Fruit fly (Drosophila melanogaster) whole organism, prepupa: Measurements from ENCODE around the gene Jon65Aii.

Experiments
- CG10631 ChIP-seq: fragments of 200-800 bp; sonication (Bioruptor generic); optimal IDR thresholded peaks from 2 replicates; lab custom pipeline; 2016; ENCODE audit warnings: missing biosample characterization, missing genetic modification characterization
- CG11762 ChIP-seq: fragments of 200-800 bp; sonication (Bioruptor generic); optimal IDR thresholded peaks from 3 replicates; lab custom pipeline; 2016; ENCODE audit warnings: missing biosample characterization, missing genetic modification characterization; ENCODE audit not compliant: insufficient read depth
- CG15336 ChIP-seq: fragments of 200-800 bp; sonication (Bioruptor generic); IDR thresholded peaks from 2 replicates; pipeline ENCODE4 v1.3.6; 2022; ENCODE audit warnings: missing biosample characterization, missing genetic modification characterization
- CG16779 ChIP-seq: fragments of 200-800 bp; sonication (Bioruptor generic); optimal IDR thresholded peaks from 3 replicates; lab custom pipeline; 2017; ENCODE audit warnings: missing biosample characterization, mild to moderate bottlenecking, missing genetic modification characterization
- CG3032 ChIP-seq: fragments of 200-800 bp; optimal IDR thresholded peaks from 2 replicates; lab custom pipeline; 2019; ENCODE audit warnings: missing biosample characterization, mild to moderate bottlenecking, missing genetic modification characterization, moderate library complexity
- CG34406 ChIP-seq: fragments of 200-800 bp; sonication (Bioruptor generic); optimal IDR thresholded peaks from 3 replicates; lab custom pipeline; 2016; ENCODE audit warnings: missing biosample characterization, missing genetic modification characterization
- CG4318 ChIP-seq: fragments of 200-800 bp; sonication (Bioruptor generic); optimal IDR thresholded peaks from 3 replicates; lab custom pipeline; 2017; ENCODE audit warnings: missing biosample characterization, mild to moderate bottlenecking, missing genetic modification characterization
- CG6854 ChIP-seq: fragments of 200-800 bp; sonication (Bioruptor generic); optimal IDR thresholded peaks from 2 replicates; lab custom pipeline; 2017; ENCODE audit warnings: missing biosample characterization, mild to moderate bottlenecking, missing genetic modification characterization
- CG8119 ChIP-seq: fragments of 200-800 bp; sonication (Bioruptor generic); IDR thresholded peaks from 3 replicates; pipeline ENCODE4 v1.3.6; 2022; ENCODE audit warnings: missing biosample characterization, missing genetic modification characterization
- CG8319 ChIP-seq: fragments of 200-800 bp; sonication (Bioruptor generic); optimal IDR thresholded peaks from 3 replicates; lab custom pipeline; 2016; ENCODE audit warnings: missing biosample characterization, missing genetic modification characterization
- CG8632 ChIP-seq: fragments of 200-800 bp; sonication (Bioruptor generic); optimal IDR thresholded peaks from 3 replicates; lab custom pipeline; 2016; ENCODE audit warnings: missing biosample characterization, missing genetic modification characterization
- CG9139 ChIP-seq: fragments of 200-800 bp; sonication (Bioruptor generic); optimal IDR thresholded peaks from 3 replicates; lab custom pipeline; 2017; ENCODE audit warnings: missing biosample characterization, mild to moderate bottlenecking, missing genetic modification characterization
- Eip75B ChIP-seq: fragments of 200-800 bp; sonication (Bioruptor generic); optimal IDR thresholded peaks from 3 replicates; lab custom pipeline; 2016; ENCODE audit warnings: missing biosample characterization, missing genetic modification characterization
- Eip78C ChIP-seq: fragments of 200-800 bp; sonication (Bioruptor generic); peaks from one replicate; lab custom pipeline; 2016; ENCODE audit warnings: missing biosample characterization, missing genetic modification characterization
- Eip93F ChIP-seq: fragments of 200-800 bp; sonication (Bioruptor generic); optimal IDR thresholded peaks from 2 replicates; lab custom pipeline; 2016; ENCODE audit warnings: missing biosample characterization, mild to moderate bottlenecking, missing genetic modification characterization
- Ets96B ChIP-seq: fragments of 200-800 bp; optimal IDR thresholded peaks from 2 replicates; lab custom pipeline; 2019; ENCODE audit warnings: missing biosample characterization, mild to moderate bottlenecking, missing genetic modification characterization, moderate library complexity
- Gug ChIP-seq: fragments of 200-800 bp; sonication (Bioruptor generic); IDR thresholded peaks from 2 replicates; pipeline ENCODE4 v1.3.6; 2022; ENCODE audit warnings: missing biosample characterization, missing genetic modification characterization
- Hr4 ChIP-seq: fragments of 200-800 bp; sonication (Bioruptor generic); optimal IDR thresholded peaks from 3 replicates; lab custom pipeline; 2016; ENCODE audit warnings: missing biosample characterization, missing genetic modification characterization
- Lpt ChIP-seq: fragments of 200-800 bp; sonication (Bioruptor generic); optimal IDR thresholded peaks from 3 replicates; lab custom pipeline; 2016; ENCODE audit warnings: missing biosample characterization, missing genetic modification characterization
- OdsH ChIP-seq: fragments of 200-800 bp; sonication (Bioruptor generic); optimal IDR thresholded peaks from 3 replicates; lab custom pipeline; 2016; ENCODE audit warnings: missing biosample characterization, missing genetic modification characterization
- Sox14 ChIP-seq: fragments of 200-800 bp; sonication (Bioruptor generic); optimal IDR thresholded peaks from 3 replicates; lab custom pipeline; 2016; ENCODE audit warnings: missing biosample characterization, missing genetic modification characterization
- Sox15 ChIP-seq: fragments of 200-800 bp; sonication (Bioruptor generic); optimal IDR thresholded peaks from 3 replicates; lab custom pipeline; 2016; ENCODE audit warnings: missing biosample characterization, missing genetic modification characterization
- achi ChIP-seq: fragments of 200-800 bp; sonication (Bioruptor generic); optimal IDR thresholded peaks from 3 replicates; lab custom pipeline; 2016; ENCODE audit warnings: missing biosample characterization, missing genetic modification characterization
- acj6 ChIP-seq: fragments of 200-800 bp; sonication (Bioruptor generic); optimal IDR thresholded peaks from 3 replicates; lab custom pipeline; 2016; ENCODE audit warnings: missing biosample characterization, missing genetic modification characterization
- cyc ChIP-seq: fragments of 200-800 bp; sonication (Bioruptor generic); optimal IDR thresholded peaks from 3 replicates; lab custom pipeline; 2016; ENCODE audit warnings: missing biosample characterization, missing genetic modification characterization
- dsx ChIP-seq: fragments of 200-800 bp; optimal IDR thresholded peaks from 3 replicates; lab custom pipeline; 2019; ENCODE audit warnings: missing biosample characterization, mild to moderate bottlenecking, missing genetic modification characterization, moderate library complexity; ENCODE audit not compliant: poor library complexity, severe bottlenecking
- eg ChIP-seq: fragments of 200-800 bp; sonication (Bioruptor generic); IDR thresholded peaks from 3 replicates; pipeline ENCODE4 v1.3.6; 2022; ENCODE audit warnings: missing biosample characterization, missing genetic modification characterization
- fd59A ChIP-seq: fragments of 200-800 bp; sonication (Bioruptor generic); optimal IDR thresholded peaks from 2 replicates; lab custom pipeline; 2017; ENCODE audit warnings: missing biosample characterization, mild to moderate bottlenecking, missing genetic modification characterization, missing genetic modification reagents
- fd85E ChIP-seq: fragments of 200-800 bp; sonication (Bioruptor generic); optimal IDR thresholded peaks from 3 replicates; lab custom pipeline; 2016; ENCODE audit warnings: missing biosample characterization, missing genetic modification characterization
- fkh ChIP-seq: fragments of 200-800 bp; sonication (Bioruptor generic); optimal IDR thresholded peaks from 3 replicates; lab custom pipeline; 2017; ENCODE audit warnings: missing biosample characterization, mild to moderate bottlenecking, missing genetic modification characterization, moderate library complexity
- lz ChIP-seq: fragments of 200-800 bp; sonication (Bioruptor generic); optimal IDR thresholded peaks from 3 replicates; lab custom pipeline; 2016; ENCODE audit warnings: missing biosample characterization, missing genetic modification characterization
- net ChIP-seq: fragments of 200-800 bp; sonication (Bioruptor generic); optimal IDR thresholded peaks from 3 replicates; lab custom pipeline; 2016; ENCODE audit warnings: missing biosample characterization, missing genetic modification characterization
- salr ChIP-seq, 2 experiments: fragments of 200-800 bp; sonication (Bioruptor generic); optimal IDR thresholded peaks; 3 replicates each; lab custom pipeline; 2016 to 2018; ENCODE audit warnings: missing biosample characterization in 2 of 2, missing genetic modification characterization in 2 of 2, mild to moderate bottlenecking in 1 of 2
- ss ChIP-seq, 2 experiments: fragments of 200-800 bp; sonication (Bioruptor generic); optimal IDR thresholded peaks; 2 replicates in 1 of 2; 3 replicates in 1 of 2; lab custom pipeline; 2017 to 2018; ENCODE audit warnings: mild to moderate bottlenecking in 2 of 2, missing biosample characterization in 2 of 2, missing genetic modification characterization in 2 of 2, moderate library complexity in 1 of 2
- svp ChIP-seq: fragments of 200-800 bp; sonication (Bioruptor generic); peaks from one replicate; lab custom pipeline; 2016; ENCODE audit warnings: missing biosample characterization, missing genetic modification characterization
- topi ChIP-seq: fragments of 200-800 bp; sonication (Bioruptor generic); optimal IDR thresholded peaks from 3 replicates; lab custom pipeline; 2016; ENCODE audit warnings: missing biosample characterization, missing genetic modification characterization
- vri ChIP-seq: fragments of 200-800 bp; sonication (Bioruptor generic); optimal IDR thresholded peaks from 3 replicates; lab custom pipeline; 2016; ENCODE audit warnings: missing biosample characterization, mild to moderate bottlenecking, missing genetic modification characterization

Gene Jon65Aii

DNA sequence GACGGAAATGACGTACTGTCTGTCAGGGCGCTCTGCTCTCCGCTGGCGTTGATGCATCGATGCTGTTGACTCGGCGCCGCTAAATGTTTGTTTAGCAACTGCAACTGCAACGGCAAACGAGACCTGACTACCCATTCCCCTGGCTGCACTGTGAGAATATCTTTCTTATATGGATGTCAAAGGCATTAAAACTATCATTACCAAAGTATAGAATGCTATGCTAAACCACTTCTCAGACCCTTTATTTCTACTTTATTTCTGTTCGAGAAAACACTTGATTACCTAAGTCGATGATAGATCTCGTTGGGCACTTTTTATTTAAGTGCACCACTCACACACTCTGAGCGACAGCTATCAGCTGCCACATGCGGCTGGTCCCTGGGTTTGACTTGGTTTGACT lies 30.0 kb upstream of the Jon65Aii start (continued):
- TF ChIP-seq CG15336 (no peak), CG6854 (GFP tag; lab: Kevin White, UChicago) (no peak), lz (GFP tag; lab: Kevin White, UChicago) (peak; percentile 25), OdsH (GFP tag; lab: Kevin White, UChicago) (no peak), Sox15 (GFP tag; lab: Kevin White, UChicago) (no peak), achi (GFP tag; lab: Kevin White, UChicago) (no peak), CG11762 (no peak), CG8119 (no peak), Eip75B (GFP tag; lab: Kevin White, UChicago) (peak; percentile 18), Ets96B (tag; lab: Kevin White, UChicago) (peak; percentile 36), fd59A (no peak), svp (GFP tag; lab: Kevin White, UChicago) (peak; percentile 42), vri (GFP tag; lab: Kevin White, UChicago) (no peak), topi (GFP tag; lab: Kevin White, UChicago) (peak; percentile 7), fd85E (no peak), Hr4 (GFP tag; lab: Kevin White, UChicago) (no peak)

DNA sequence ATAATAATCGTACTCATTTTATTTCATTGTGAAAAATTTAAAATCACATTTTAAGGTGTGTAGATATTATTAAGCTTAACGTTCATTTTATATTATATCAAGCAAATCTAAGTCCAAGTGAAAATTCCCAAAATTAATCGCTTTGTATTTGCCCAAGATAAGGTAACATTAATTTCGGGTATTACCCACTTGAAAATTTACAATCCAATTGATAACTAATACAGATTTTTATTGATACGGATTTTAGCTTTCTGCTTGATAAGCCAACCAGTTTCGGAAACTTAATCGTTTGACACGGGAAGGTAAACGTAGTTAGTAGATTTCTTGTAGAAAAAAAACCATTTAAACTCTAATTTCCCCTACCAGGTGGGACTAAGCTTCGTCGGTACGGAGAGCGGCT lies 19.1 kb upstream of the Jon65Aii start:
- TF ChIP-seq dsx (no peak), net (GFP tag; lab: Kevin White, UChicago) (no peak), CG9139 (GFP tag; lab: Kevin White, UChicago) (no peak), fkh (GFP tag; lab: Kevin White, UChicago) (no peak), lz (GFP tag; lab: Kevin White, UChicago) (no peak), CG4318 (no peak), fd85E (no peak), CG8119 (no peak), Hr4 (GFP tag; lab: Kevin White, UChicago) (no peak), CG15336 (no peak), Lpt (GFP tag; lab: Kevin White, UChicago) (no peak), acj6 (no peak), CG8319 (no peak), CG16779 (tag; lab: Kevin White, UChicago) (no peak), Gug (GFP tag; lab: Robert Waterston, UW) (no peak), CG3032 (no peak)

DNA sequence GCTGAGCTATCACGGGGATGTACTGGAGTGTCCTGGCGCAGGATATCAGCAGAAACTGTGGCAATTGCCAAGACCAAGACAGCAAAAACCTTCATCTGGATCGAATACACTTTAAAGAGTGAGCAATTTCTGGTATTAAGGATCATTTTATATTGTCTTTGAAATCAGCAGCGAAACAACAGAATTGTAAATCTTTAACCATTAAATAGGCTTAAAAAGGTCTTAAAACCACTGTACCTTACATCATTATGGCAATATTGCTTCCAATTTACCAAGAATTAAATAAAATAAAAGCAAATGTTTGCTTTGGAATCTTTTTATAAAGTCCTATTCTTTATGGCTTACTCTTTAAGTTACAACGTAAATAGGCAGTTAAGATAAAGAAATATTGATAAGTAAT lies 17.6 kb upstream of the Jon65Aii start, which contains the start of gene CG10477:
Gene CG10477 (minus strand): TSS at position 101 of the 400 bp plus-strand sequence.
- TF ChIP-seq net (GFP tag; lab: Kevin White, UChicago) (no peak), CG10631 (no peak), salr (GFP tag; optimal IDR thresholded peaks at IDR 0.05; lab: Kevin White, UChicago) (no peak), fd85E (no peak), CG8632 (GFP tag; lab: Kevin White, UChicago) (no peak), Eip78C (no peak), CG6854 (GFP tag; lab: Kevin White, UChicago) (no peak), CG34406 (no peak)

DNA sequence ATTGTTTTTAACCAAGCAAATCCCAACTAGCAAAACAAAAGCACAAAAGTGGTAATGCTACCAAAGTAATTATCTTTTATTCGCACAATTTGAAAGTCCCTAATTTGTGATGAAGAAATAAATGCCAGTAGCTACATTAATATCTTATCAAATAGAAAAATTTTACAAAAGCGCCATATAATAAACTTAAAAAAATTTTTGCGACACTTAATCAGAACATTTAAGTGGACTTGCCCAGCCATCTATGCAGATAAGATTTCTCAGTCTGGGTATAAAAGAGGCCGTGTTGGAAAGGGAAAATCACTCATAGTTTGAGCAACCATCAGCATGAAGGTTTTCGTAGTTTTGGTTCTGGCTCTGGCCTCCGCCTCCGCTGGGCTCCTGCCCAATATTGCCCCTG lies 17.2 kb upstream of the Jon65Aii start, which contains the start of gene yip7:
Gene yip7 (plus strand): TSS at position 301 of the 400 bp plus-strand sequence.
- TF ChIP-seq eg (GFP tag; lab: Robert Waterston, UW) = no peak
- no peak for TF ChIP-seq dsx
- TF ChIP-seq cyc = no peak
- TF ChIP-seq ss (GFP tag; optimal IDR thresholded peaks at IDR 0.05; lab: Kevin White, UChicago) = no peak
- TF ChIP-seq OdsH (GFP tag; lab: Kevin White, UChicago) = no peak
- TF ChIP-seq net (GFP tag; lab: Kevin White, UChicago) = no peak
- TF ChIP-seq Sox14 (GFP tag; lab: Kevin White, UChicago) = no peak
- TF ChIP-seq Eip93F (GFP tag; lab: Kevin White, UChicago) = no peak
- no peak for TF ChIP-seq CG8632 (GFP tag; lab: Kevin White, UChicago)
